Worm (Caenorhabditis elegans) whole organism, late embryonic: ENCODE measurements around the gene lron-3.

Source experiments
- elt-2 ChIP-seq: sonication (generic microtip); optimal IDR thresholded peaks from 2 replicates; lab custom pipeline; 2016; ENCODE audit warnings: missing genetic modification reagents, missing genetic modification characterization, missing compliant biosample characterization
- mec-3 ChIP-seq: sonication (generic microtip); optimal IDR thresholded peaks from 2 replicates; lab custom pipeline; 2016; ENCODE audit warnings: borderline replicate concordance, missing genetic modification characterization, missing compliant biosample characterization
- nhr-232 ChIP-seq: sonication (generic microtip); optimal IDR thresholded peaks from 2 replicates; lab custom pipeline; 2016; ENCODE audit warnings: missing genetic modification characterization, missing compliant biosample characterization
- syd-9 ChIP-seq: sonication (generic microtip); optimal IDR thresholded peaks from 2 replicates; lab custom pipeline; 2016; ENCODE audit warnings: mild to moderate bottlenecking, missing genetic modification characterization, moderate library complexity, missing compliant biosample characterization
- tbx-2 ChIP-seq: sonication (generic microtip); optimal IDR thresholded peaks from 2 replicates; lab custom pipeline; 2016; ENCODE audit warnings: missing genetic modification characterization, missing compliant biosample characterization

ce11 chrX:15555529-15555928 is 2.2 kb downstream of the lron-3 start:
- TF ChIP-seq syd-9 (tag; lab: Kevin White, UChicago) (no peak), tbx-2 (no peak), nhr-232 (tag; lab: Kevin White, UChicago) (no peak), elt-2 (tag; lab: Kevin White, UChicago) (no peak), mec-3 (tag; lab: Kevin White, UChicago) (no peak)
